Worm (Caenorhabditis elegans) whole organism, dauer: ENCODE measurements around the gene pat-12.
"Not testable (repeated sequence)": the region's sequence is repeated elsewhere in the genome, so short reads cannot be mapped to it uniquely, and the experiment has no call there.

Experiments
- unc-62 ChIP-seq: sonication (generic microtip); optimal IDR thresholded peaks from 2 replicates; lab custom pipeline; 2017; ENCODE audit warnings: missing biosample characterization, missing genetic modification reagents, missing genetic modification characterization

Gene pat-12

DNA sequence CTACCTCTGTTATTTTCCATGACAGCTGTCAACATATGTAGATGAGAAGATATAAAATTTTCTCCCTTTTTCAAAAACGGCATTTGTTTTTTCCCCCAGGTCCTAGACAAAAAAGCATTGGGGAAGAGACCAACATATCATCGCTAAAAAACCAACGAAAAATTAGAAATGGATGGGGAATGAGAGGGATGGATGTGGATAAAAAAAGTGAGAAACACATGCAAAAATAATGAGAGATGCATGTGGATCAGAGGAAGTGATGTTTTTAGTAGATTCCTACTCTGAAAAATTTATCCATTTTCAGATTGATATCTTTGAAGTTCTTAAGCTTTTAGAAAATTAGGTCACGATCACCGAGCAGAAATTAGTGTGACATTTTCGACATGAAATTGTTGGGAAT, 10.3 kb upstream of the pat-12 start:
- no peak for TF ChIP-seq unc-62 (GFP tag; lab: Kevin White, UChicago)

ce11 chrIII:761476-761875, 9.2 kb upstream of the pat-12 start, which contains the start of gene nlp-52:
TSS of gene nlp-52 (plus strand) at chrIII:761776.
- no peak for TF ChIP-seq unc-62 (GFP tag; lab: Kevin White, UChicago)

ce11 chrIII:759675-760074, 7.4 kb upstream of the pat-12 start:
- no peak for TF ChIP-seq unc-62 (GFP tag; lab: Kevin White, UChicago)

DNA sequence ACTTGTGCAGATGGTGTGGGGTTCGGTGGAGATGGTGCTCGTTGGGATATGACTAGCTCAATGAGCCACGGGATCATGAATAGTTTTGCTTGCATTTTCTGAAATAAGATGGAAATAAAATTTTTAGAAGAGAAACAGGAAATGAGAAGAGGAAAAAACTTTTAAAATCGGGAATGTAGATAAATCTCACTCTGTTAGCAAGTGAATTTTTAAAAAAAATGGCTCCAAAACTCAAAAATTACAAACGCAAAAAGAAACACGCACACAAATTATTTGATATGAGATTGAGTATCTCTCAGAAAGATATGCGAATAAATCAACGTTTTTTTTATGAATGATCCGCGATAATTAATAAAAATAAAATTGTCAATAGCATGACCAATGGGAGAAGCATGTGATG, 5.8 kb upstream of the pat-12 start, which contains the start of gene T17H7.7:
Gene T17H7.7 (minus strand): TSS at position 101 of the 400 bp plus-strand sequence.
- TF ChIP-seq unc-62 (GFP tag; lab: Kevin White, UChicago) = no peak

DNA sequence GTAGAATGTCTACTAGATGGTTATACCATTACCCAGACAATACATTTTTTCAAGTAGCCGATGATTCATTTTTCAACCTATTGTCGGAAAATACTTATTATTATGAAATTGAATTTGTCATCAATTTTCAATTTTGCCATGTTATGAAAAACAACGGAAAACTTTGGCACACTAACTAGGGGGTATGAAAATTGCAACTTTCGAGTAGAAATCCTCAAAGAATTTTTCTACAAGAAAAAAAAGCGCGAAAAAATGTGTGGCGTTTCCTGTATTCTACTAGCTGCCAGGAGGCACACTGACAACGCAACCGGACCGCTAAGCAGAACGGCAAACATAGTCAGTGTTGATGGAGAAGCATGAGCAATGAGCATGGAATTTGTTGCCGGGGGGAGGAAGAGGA, 2.1 kb upstream of the pat-12 start:
- no peak for TF ChIP-seq unc-62 (GFP tag; lab: Kevin White, UChicago)

DNA sequence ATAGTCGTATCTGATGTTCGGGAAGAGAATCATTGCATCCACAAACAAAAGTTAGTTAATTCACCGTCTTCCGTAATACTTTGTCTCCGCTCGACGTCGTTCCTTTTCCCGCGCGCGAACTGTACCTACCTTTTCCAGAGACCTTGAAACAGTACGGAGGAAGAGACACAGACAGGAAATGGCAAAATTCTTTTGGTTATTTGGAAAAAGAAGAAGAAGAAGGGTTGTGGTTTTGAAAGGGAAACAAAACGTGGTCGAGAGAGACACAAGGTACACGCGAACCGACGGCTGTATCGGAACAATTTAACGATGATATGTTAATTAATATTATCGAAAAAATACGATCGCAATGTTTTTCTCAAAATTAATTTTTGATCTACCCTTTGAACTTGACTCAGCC, 2.2 kb downstream of the pat-12 start:
- TF ChIP-seq unc-62 (GFP tag; lab: Kevin White, UChicago) = no peak

- TF ChIP-seq unc-62 (GFP tag; lab: Kevin White, UChicago) = no peak
These were observed 3.4 kb downstream of the pat-12 start for ce11 chrIII:748782-749181.

- no peak for TF ChIP-seq unc-62 (GFP tag; lab: Kevin White, UChicago)
These were observed 7.8 kb downstream of the pat-12 start for ce11 chrIII:744459-744858.

ce11 chrIII:740382-740781, 11.8 kb downstream of the pat-12 start, which contains the start of gene idpp-1:
TSS of gene idpp-1 (plus strand) at chrIII:740682.
- no peak for TF ChIP-seq unc-62 (GFP tag; lab: Kevin White, UChicago)

- no peak for TF ChIP-seq unc-62 (GFP tag; lab: Kevin White, UChicago)
These were observed 23.5 kb downstream of the pat-12 start for ce11 chrIII:728694-729093.

- no peak for TF ChIP-seq unc-62 (GFP tag; lab: Kevin White, UChicago)
These were observed 24.2 kb downstream of the pat-12 start for ce11 chrIII:728074-728473.

- no peak for TF ChIP-seq unc-62 (GFP tag; lab: Kevin White, UChicago)
These were observed 27.4 kb downstream of the pat-12 start, which contains the start of gene flp-24 for ce11 chrIII:724819-725218. TSS of gene flp-24 (plus strand) at chrIII:725119.

ce11 chrIII:710042-710441, 42.2 kb downstream of the pat-12 start:
- no peak for TF ChIP-seq unc-62 (GFP tag; lab: Kevin White, UChicago)

DNA sequence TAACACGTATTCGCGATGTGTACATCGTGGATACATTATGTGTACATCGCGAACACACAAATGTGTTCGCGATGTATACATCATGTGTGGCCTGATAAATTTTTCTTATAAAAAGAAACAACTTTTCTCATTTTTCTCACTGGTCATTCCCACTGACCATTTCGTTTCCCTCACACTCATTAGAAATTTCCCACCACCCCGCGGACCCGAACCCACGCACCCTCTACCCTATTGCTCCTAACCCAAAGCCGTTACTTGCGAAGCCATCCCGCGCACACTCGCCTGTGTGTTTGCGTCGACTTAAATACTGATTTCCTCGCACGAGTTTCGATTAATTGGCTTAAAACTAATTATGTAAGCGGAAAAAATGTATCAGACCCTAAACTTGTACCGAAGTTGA, 53.4 kb downstream of the pat-12 start:
- no peak for TF ChIP-seq unc-62 (GFP tag; lab: Kevin White, UChicago)

- TF ChIP-seq unc-62 (GFP tag; lab: Kevin White, UChicago) = no peak
These were observed 55.9 kb downstream of the pat-12 start, which contains the start of gene sel-15 for ce11 chrIII:696372-696771. TSS of gene sel-15 (minus strand) at chrIII:696472.

DNA sequence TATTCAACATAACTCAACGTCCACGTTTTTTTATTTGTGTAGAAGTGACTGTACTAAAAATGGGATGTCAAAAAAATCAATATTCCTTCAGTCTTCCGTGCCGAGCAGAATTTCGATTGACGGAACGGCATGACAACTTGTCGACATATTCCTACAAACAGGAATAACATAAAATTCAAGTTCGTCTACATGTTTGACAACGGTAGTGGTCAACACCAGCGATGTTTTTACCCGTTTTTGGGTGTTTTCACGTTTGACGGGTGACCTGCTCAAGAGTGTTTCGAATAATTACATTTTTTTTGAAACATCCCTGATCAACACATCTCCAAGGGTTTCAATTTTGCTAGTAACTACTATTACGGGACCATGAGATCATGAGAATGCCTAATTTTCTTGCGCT, 60.3 kb downstream of the pat-12 start, which contains the start of gene W02B3.7:
Gene W02B3.7 (minus strand): TSS at position 101 of the 400 bp plus-strand sequence.
- no peak for TF ChIP-seq unc-62 (GFP tag; lab: Kevin White, UChicago)

DNA sequence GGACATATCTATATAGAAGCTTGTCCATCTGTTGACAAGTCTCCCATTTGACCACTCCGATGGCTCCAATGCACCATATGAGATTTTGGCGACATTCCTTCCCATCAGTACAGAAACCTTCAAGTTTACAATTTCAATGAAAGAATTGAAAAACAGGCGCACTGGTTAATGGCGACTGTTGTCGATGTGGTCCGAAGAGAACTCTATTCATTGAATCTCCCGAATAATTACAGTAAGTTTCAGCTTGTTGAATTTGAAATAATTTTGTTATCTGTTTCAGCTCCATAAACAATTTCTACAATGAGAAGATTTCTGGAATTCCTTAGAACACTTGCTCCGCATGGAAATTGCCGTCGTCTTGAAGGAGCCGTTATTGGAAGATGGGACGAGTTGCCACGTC, 63.4 kb downstream of the pat-12 start, which contains the start of gene elf-1:
Gene elf-1 (plus strand): TSS at position 301 of the 400 bp plus-strand sequence.
- not testable (repeated sequence) for TF ChIP-seq unc-62 (GFP tag; lab: Kevin White, UChicago)
